Fruit fly (Drosophila melanogaster) whole organism: ENCODE data around the gene CG42724.

Experiments
- Dll ChIP-seq: fragments of >200 bp; optimal IDR thresholded peaks from 2 replicates; lab custom pipeline; 2017
- pan ChIP-seq: fragments of >200 bp; optimal IDR thresholded peaks from 2 replicates; lab custom pipeline; 2017

DNA sequence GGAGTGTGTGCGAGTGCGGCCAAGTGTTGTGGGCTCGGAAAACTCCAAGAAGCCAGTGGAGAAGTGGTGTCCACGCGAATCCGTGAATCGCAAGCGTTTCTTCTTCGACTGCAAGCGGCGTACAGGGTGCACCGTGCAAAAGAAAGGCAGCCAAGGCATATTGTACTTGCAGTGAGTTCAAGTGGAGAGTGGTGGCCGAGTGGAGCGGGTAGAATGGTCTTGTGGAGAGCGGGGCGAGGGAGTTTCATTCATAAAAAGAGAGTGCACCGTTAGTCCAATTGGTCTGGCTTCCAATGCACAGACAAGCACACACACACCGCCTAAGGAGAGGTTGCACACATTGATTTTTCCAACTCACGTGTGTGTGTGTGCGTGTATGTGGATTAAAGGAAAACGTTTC, 16.9 kb downstream of the CG42724 start:
- TF ChIP-seq pan (lab: Kevin White, UChicago) = no peak
- TF ChIP-seq Dll = peak; percentile 23
